Worm (Caenorhabditis elegans): ENCODE data around the gene faah-1.

- TF ChIP-seq ref-1 (GFP tag; conservative IDR thresholded peaks at IDR 0.05) (no peak), ztf-29 (GFP tag; IDR thresholded peaks at IDR 0.05) (no peak), flt-1 (GFP tag; IDR thresholded peaks at IDR 0.05) (no peak)
Observed at ce11 chrIV:8163687-8164086, 4.5 kb downstream of the faah-1 start, which contains the start of gene clec-51.

Measured in whole organism, midembryonic.